Worm (Caenorhabditis elegans) whole organism, early embryonic: ENCODE results near the gene F56B6.6.

Experiments
- B0310.2 ChIP-seq: sonication (generic microtip); optimal IDR thresholded peaks from 2 replicates; lab custom pipeline; 2016; ENCODE audit warnings: mild to moderate bottlenecking, missing genetic modification characterization, missing compliant biosample characterization
- F13C5.2 ChIP-seq: sonication (generic microtip); optimal IDR thresholded peaks from 2 replicates; lab custom pipeline; 2017; ENCODE audit warnings: mild to moderate bottlenecking, missing genetic modification characterization, inconsistent platforms, missing compliant biosample characterization
- ama-1 ChIP-seq: fragments of 150-350 bp; optimal IDR thresholded peaks from 2 replicates; lab custom pipeline; 2014
- ceh-13 ChIP-seq: fragments of 200-800 bp; sonication (Bioruptor generic); optimal IDR thresholded peaks from 2 replicates; lab custom pipeline; 2018; ENCODE audit warnings: mild to moderate bottlenecking, missing genetic modification characterization, missing compliant biosample characterization
- ceh-36 ChIP-seq: sonication (generic microtip); optimal IDR thresholded peaks from 2 replicates; lab custom pipeline; 2016; ENCODE audit warnings: missing genetic modification characterization, inconsistent platforms, missing compliant biosample characterization
- ets-7 ChIP-seq: sonication (generic microtip); optimal IDR thresholded peaks from 2 replicates; lab custom pipeline; 2016; ENCODE audit warnings: missing genotype, missing genetic modification characterization, missing compliant biosample characterization
- flt-1 ChIP-seq: fragments of 200-800 bp; sonication (Bioruptor generic); IDR thresholded peaks from 2 replicates; pipeline ENCODE4 v1.3.6; 2022; ENCODE audit warnings: missing genetic modification characterization, missing compliant biosample characterization
- hmg-4 ChIP-seq: fragments of 200-800 bp; sonication (Bioruptor generic); optimal IDR thresholded peaks from 2 replicates; lab custom pipeline; 2018; ENCODE audit warnings: mild to moderate bottlenecking, missing genetic modification characterization, missing compliant biosample characterization
- hnd-1 ChIP-seq: sonication (generic microtip); optimal IDR thresholded peaks from 2 replicates; lab custom pipeline; 2016; ENCODE audit warnings: missing genetic modification characterization, missing compliant biosample characterization
- pes-1 ChIP-seq: fragments of 200-800 bp; sonication (Bioruptor generic); IDR thresholded peaks from 2 replicates; pipeline ENCODE4 v1.3.6; 2022; ENCODE audit warnings: missing genetic modification reagents, missing genetic modification characterization, missing compliant biosample characterization
- sea-1 ChIP-seq: fragments of 200-800 bp; sonication (Bioruptor generic); conservative IDR thresholded peaks from 2 replicates; pipeline ENCODE4 v1.3.6; 2022; ENCODE audit warnings: missing genetic modification characterization, missing compliant biosample characterization
- tbx-11 ChIP-seq: fragments of 200-800 bp; sonication (Bioruptor generic); IDR thresholded peaks from 2 replicates; pipeline ENCODE4 v1.3.6; 2022; ENCODE audit warnings: missing genetic modification characterization, missing compliant biosample characterization
- tbx-37 ChIP-seq: fragments of 200-800 bp; sonication (Bioruptor generic); conservative IDR thresholded peaks from 2 replicates; pipeline ENCODE4 v1.3.6; 2022; ENCODE audit warnings: missing genetic modification reagents, missing genetic modification characterization, missing compliant biosample characterization
- tra-4 ChIP-seq: sonication (generic microtip); optimal IDR thresholded peaks from 2 replicates; lab custom pipeline; 2017; ENCODE audit warnings: missing genetic modification characterization, missing compliant biosample characterization

ce11 chrX:3555930-3556329 lies 23.1 kb upstream of the F56B6.6 start:
- TF ChIP-seq ceh-36 (tag; lab: Kevin White, UChicago): no peak
- TF ChIP-seq flt-1 (GFP tag; lab: Robert Waterston, UW): no peak
- no peak for TF ChIP-seq tbx-11
- TF ChIP-seq B0310.2 (tag; lab: Kevin White, UChicago): no peak
- TF ChIP-seq ets-7 (tag; lab: Kevin White, UChicago): no peak
- TF ChIP-seq ama-1 (lab: Kevin White, UChicago): no peak
- no peak for TF ChIP-seq hnd-1
- TF ChIP-seq sea-1 (GFP tag; lab: Robert Waterston, UW): no peak
- TF ChIP-seq tra-4 (tag; lab: Kevin White, UChicago): no peak
- TF ChIP-seq F13C5.2 (tag; lab: Kevin White, UChicago): no peak
- TF ChIP-seq tbx-37 (GFP tag; lab: Robert Waterston, UW): no peak
- TF ChIP-seq pes-1: no peak
- no peak for TF ChIP-seq ceh-13 (GFP tag; lab: Kevin White, UChicago)
- TF ChIP-seq hmg-4: no peak
